Worm (Caenorhabditis elegans): ENCODE results near the gene acr-3.
A peak's percentile ranks its signal among the peaks of the same experiment; 100 is the strongest.

acr-3 gene

ce11 chrX:6665129-6665858 lies 44.0 kb upstream of the acr-3 start:
- peak; percentile 32 for TF ChIP-seq nhr-80 (tag; optimal IDR thresholded peaks at IDR 0.05)
- no peak for TF ChIP-seq unc-130 (GFP tag; optimal IDR thresholded peaks at IDR 0.05)

DNA sequence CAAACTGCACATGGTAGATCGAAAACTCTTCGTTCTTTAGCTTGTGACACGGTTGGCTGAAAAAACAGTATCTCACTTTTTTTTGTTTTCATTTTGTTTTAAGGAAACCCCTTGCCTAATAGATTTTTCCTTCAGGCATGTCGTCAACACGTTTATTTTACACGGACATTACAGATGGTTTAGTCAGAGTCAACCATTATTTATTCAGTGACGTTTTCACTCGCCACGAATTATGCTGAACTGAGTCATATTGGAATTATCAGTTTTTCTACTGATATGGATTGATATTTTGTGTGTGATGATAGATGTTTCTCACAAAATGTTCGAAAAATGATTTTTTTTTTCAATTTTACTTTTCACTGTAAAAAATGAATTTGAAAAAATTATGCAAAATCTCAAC lies 41.9 kb upstream of the acr-3 start:
- TF ChIP-seq nhr-80 (tag; optimal IDR thresholded peaks at IDR 0.05): peak; percentile 44
- TF ChIP-seq unc-130 (GFP tag; optimal IDR thresholded peaks at IDR 0.05): no peak

DNA sequence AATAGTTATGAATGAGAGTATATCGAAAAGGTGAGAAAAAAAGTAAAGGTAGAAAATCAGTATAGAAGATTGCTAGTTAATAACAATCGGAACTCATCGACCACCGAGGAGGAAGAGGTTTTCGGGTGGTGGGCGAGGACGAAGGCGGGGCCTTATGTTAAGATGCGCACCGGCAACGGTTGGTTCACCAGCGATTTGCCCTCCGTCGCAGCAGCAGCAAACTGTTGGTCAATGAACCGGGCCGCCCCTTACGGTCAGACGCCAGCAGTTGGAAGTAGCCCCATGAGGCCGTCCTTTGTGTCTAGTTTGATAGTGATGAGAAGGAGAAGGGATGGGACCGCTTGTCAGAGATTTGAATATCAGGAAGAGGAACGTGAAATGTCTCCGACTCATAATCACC lies 40.4 kb upstream of the acr-3 start, which contains the start of gene nhr-137:
Gene nhr-137, minus strand, starts transcription at position 101 of the 400 bp plus-strand sequence.
- TF ChIP-seq Y67H2A.10 (GFP tag; conservative IDR thresholded peaks at IDR 0.05): no peak
- TF ChIP-seq aptf-3 (GFP tag; IDR thresholded peaks at IDR 0.05): no peak
- no peak for TF ChIP-seq aptf-2 (GFP tag; conservative IDR thresholded peaks at IDR 0.05)
- TF ChIP-seq ztf-28 (GFP tag; IDR thresholded peaks at IDR 0.05): 0 out of 2 replicates have a peak, but pooled peaks have one; percentile 42
- no peak for TF ChIP-seq lir-1 (GFP tag; conservative IDR thresholded peaks at IDR 0.05)
- peak; percentile 34; the same call in 1 of the 2 replicates for TF ChIP-seq dox-1 (GFP tag; IDR thresholded peaks at IDR 0.05)

DNA sequence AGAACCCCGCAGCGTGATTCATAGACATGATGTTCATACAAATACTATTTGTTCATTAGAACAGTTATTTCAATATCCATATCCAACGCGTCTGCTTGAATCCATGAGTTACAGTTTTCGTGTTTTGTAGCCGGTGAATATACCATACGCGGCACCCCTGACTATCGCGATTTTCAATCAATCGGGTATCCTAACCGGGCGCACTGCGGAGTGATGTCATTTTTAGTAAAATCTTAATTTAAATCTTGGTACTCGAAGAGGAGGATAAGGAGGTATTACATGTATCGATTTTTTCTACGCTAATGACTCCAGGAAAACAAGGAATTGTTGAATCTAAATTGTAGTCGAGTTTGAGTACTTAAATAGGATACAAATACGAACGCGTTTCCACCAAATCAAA lies 40.0 kb upstream of the acr-3 start:
- TF ChIP-seq F37B4.10 (GFP tag; IDR thresholded peaks at IDR 0.05) (no peak), rec-8 (tag; optimal IDR thresholded peaks at IDR 0.05) (no peak), ceh-91 (GFP tag; IDR thresholded peaks at IDR 0.05) (no peak), egl-18 (GFP tag; IDR thresholded peaks at IDR 0.05) (no peak), ztf-25 (GFP tag; IDR thresholded peaks at IDR 0.05) (no peak), Y95B8A.8 (GFP tag; IDR thresholded peaks at IDR 0.05) (no peak), die-1 (tag; optimal IDR thresholded peaks at IDR 0.05) (no peak), F22D6.2 (tag; optimal IDR thresholded peaks at IDR 0.05) (no peak), rpc-1 (optimal IDR thresholded peaks at IDR 0.05) (no peak), rpc-1 (tag; optimal IDR thresholded peaks at IDR 0.05) (no peak)

- no peak for TF ChIP-seq egl-44 (GFP tag; IDR thresholded peaks at IDR 0.05)
- TF ChIP-seq lsl-1 (GFP tag; optimal IDR thresholded peaks at IDR 0.05): no peak
- TF ChIP-seq snpc-3.4 (tag; optimal IDR thresholded peaks at IDR 0.05): no peak
- TF ChIP-seq lin-54 (GFP tag; optimal IDR thresholded peaks at IDR 0.05): no peak
Observed at ce11 chrX:6671717-6672116, 37.6 kb upstream of the acr-3 start.

- no peak for TF ChIP-seq sea-2 (GFP tag; IDR thresholded peaks at IDR 0.05)
- no peak for TF ChIP-seq aptf-2 (GFP tag; conservative IDR thresholded peaks at IDR 0.05)
- no peak for TF ChIP-seq let-526 (GFP tag; IDR thresholded peaks at IDR 0.05)
- TF ChIP-seq dox-1 (GFP tag; IDR thresholded peaks at IDR 0.05): no peak
- no peak for TF ChIP-seq lag-1 (GFP tag; IDR thresholded peaks at IDR 0.05)
- no peak for TF ChIP-seq lin-40 (tag; optimal IDR thresholded peaks at IDR 0.05)
- TF ChIP-seq K12H6.12 (tag; optimal IDR thresholded peaks at IDR 0.05): no peak
- no peak for TF ChIP-seq F23B12.7 (tag; optimal IDR thresholded peaks at IDR 0.05; ENCODE audit: insufficient read depth)
- no peak for TF ChIP-seq hlh-26 (GFP tag; conservative IDR thresholded peaks at IDR 0.05)
- no peak for TF ChIP-seq mes-4 (tag; optimal IDR thresholded peaks at IDR 0.05)
- no peak for TF ChIP-seq Y67H2A.10 (GFP tag; conservative IDR thresholded peaks at IDR 0.05)
- TF ChIP-seq F37B4.10 (GFP tag; IDR thresholded peaks at IDR 0.05): no peak
- TF ChIP-seq ztf-3 (GFP tag; optimal IDR thresholded peaks at IDR 0.05): no peak
- no peak for TF ChIP-seq rpc-1 (optimal IDR thresholded peaks at IDR 0.05)
- TF ChIP-seq rpc-1 (tag; optimal IDR thresholded peaks at IDR 0.05): no peak
- TF ChIP-seq ztf-26 (tag; optimal IDR thresholded peaks at IDR 0.05): no peak
- TF ChIP-seq pbrm-1 (GFP tag; IDR thresholded peaks at IDR 0.05): no peak
- TF ChIP-seq xnd-1 (tag; optimal IDR thresholded peaks at IDR 0.05): no peak
- TF ChIP-seq athp-1 (tag; optimal IDR thresholded peaks at IDR 0.05): no peak
- TF ChIP-seq fkh-3 (tag; optimal IDR thresholded peaks at IDR 0.05): no peak
- TF ChIP-seq T07F8.4 (tag; optimal IDR thresholded peaks at IDR 0.05): no peak
Observed at ce11 chrX:6672519-6672918, 36.8 kb upstream of the acr-3 start, which contains the start of gene col-172. col-172 (plus strand) TSS chrX:6672819.

All from whole organism, young adult.